Worm (Caenorhabditis elegans) whole organism, L2 larva: ENCODE data around the gene C34E10.9.

Experiments used
- C34F6.9 ChIP-seq: fragments of 150-350 bp; optimal IDR thresholded peaks from 2 replicates; lab custom pipeline; 2014; ENCODE audit warnings: missing biosample characterization, missing genetic modification characterization
- ZK546.5 ChIP-seq: sonication (generic microtip); optimal IDR thresholded peaks from 2 replicates; lab custom pipeline; 2017; ENCODE audit warnings: missing biosample characterization, missing genetic modification characterization
- alr-1 ChIP-seq: fragments of 150-350 bp; optimal IDR thresholded peaks from 2 replicates; lab custom pipeline; 2014; ENCODE audit warnings: missing biosample characterization, missing genetic modification characterization
- crh-2 ChIP-seq: sonication (generic microtip); optimal IDR thresholded peaks from 2 replicates; lab custom pipeline; 2017; ENCODE audit warnings: missing biosample characterization, missing genetic modification characterization
- egl-27 ChIP-seq: sonication (generic microtip); optimal IDR thresholded peaks from 3 replicates; lab custom pipeline; 2017; ENCODE audit warnings: missing biosample characterization, missing genetic modification reagents, missing genetic modification characterization
- fos-1 ChIP-seq: fragments of 150-350 bp; optimal IDR thresholded peaks from 2 replicates; lab custom pipeline; 2014; ENCODE audit warnings: missing biosample characterization, missing genetic modification characterization
- nhr-11 ChIP-seq: fragments of 150-350 bp; optimal IDR thresholded peaks from 2 replicates; lab custom pipeline; 2014; ENCODE audit warnings: missing biosample characterization, missing genetic modification characterization
- nhr-77 ChIP-seq: fragments of 150-350 bp; optimal IDR thresholded peaks from 2 replicates; lab custom pipeline; 2014; ENCODE audit warnings: missing biosample characterization, missing genetic modification characterization
- sem-4 ChIP-seq: fragments of 150-350 bp; optimal IDR thresholded peaks from 2 replicates; lab custom pipeline; 2014; ENCODE audit warnings: missing biosample characterization, missing genetic modification reagents, missing genetic modification characterization
- skn-1 ChIP-seq: sonication (generic microtip); optimal IDR thresholded peaks from 2 replicates; lab custom pipeline; 2017; ENCODE audit warnings: missing biosample characterization, missing genetic modification characterization
- unc-39 ChIP-seq: fragments of 150-350 bp; optimal IDR thresholded peaks from 2 replicates; lab custom pipeline; 2014; ENCODE audit warnings: missing biosample characterization, missing genetic modification characterization
- zag-1 ChIP-seq: fragments of 150-350 bp; optimal IDR thresholded peaks from 2 replicates; lab custom pipeline; 2014; ENCODE audit warnings: missing biosample characterization, missing genetic modification characterization
- ztf-11 ChIP-seq: sonication (generic microtip); optimal IDR thresholded peaks from 2 replicates; lab custom pipeline; 2017; ENCODE audit warnings: missing biosample characterization, missing genetic modification characterization
- ztf-4 ChIP-seq: fragments of 150-350 bp; optimal IDR thresholded peaks from 2 replicates; lab custom pipeline; 2014; ENCODE audit warnings: missing biosample characterization, missing genetic modification characterization

ce11 chrIII:5269814-5270213 is 6.6 kb upstream of the C34E10.9 start, which contains the start of gene ZC395.4:
- TF ChIP-seq ztf-4 (tag; lab: Kevin White, UChicago) = no peak
- TF ChIP-seq egl-27 = no peak
- TF ChIP-seq alr-1 (tag; lab: Kevin White, UChicago) = no peak
- no peak for TF ChIP-seq nhr-11 (tag; lab: Kevin White, UChicago)
- no peak for TF ChIP-seq ZK546.5
- TF ChIP-seq unc-39 (tag; lab: Kevin White, UChicago) = no peak
- TF ChIP-seq C34F6.9 (tag; lab: Kevin White, UChicago) = no peak
- TF ChIP-seq ztf-11 (tag; lab: Kevin White, UChicago) = no peak
- no peak for TF ChIP-seq skn-1 (tag; lab: Kevin White, UChicago)
- TF ChIP-seq zag-1 (tag; lab: Kevin White, UChicago) = no peak
- TF ChIP-seq nhr-77 = no peak
- TF ChIP-seq crh-2 = no peak
- TF ChIP-seq sem-4 (tag; lab: Kevin White, UChicago) = no peak
- no peak for TF ChIP-seq fos-1 (tag; lab: Kevin White, UChicago)
